Worm (Caenorhabditis elegans) whole organism, midembryonic: ENCODE results near the gene haf-2.

Experiments
- T22C8.4 ChIP-seq: fragments of 200-800 bp; sonication (Bioruptor generic); IDR thresholded peaks from 2 replicates; pipeline ENCODE4 v1.3.6; 2022; ENCODE audit warnings: missing genetic modification characterization, missing compliant biosample characterization
- cog-1 ChIP-seq: sonication (generic microtip); optimal IDR thresholded peaks from 2 replicates; lab custom pipeline; 2016; ENCODE audit warnings: missing genetic modification characterization, missing compliant biosample characterization
- flt-1 ChIP-seq: fragments of 200-800 bp; sonication (Bioruptor generic); IDR thresholded peaks from 2 replicates; pipeline ENCODE4 v1.3.6; 2022; ENCODE audit warnings: missing genetic modification characterization, missing compliant biosample characterization
- klf-2 ChIP-seq: fragments of 200-800 bp; sonication (Bioruptor generic); conservative IDR thresholded peaks from 2 replicates; pipeline ENCODE4 v1.3.6; 2022; ENCODE audit warnings: missing genetic modification reagents, missing genetic modification characterization, missing compliant biosample characterization
- ref-1 ChIP-seq: fragments of 200-800 bp; sonication (Bioruptor generic); conservative IDR thresholded peaks from 2 replicates; pipeline ENCODE4 v1.3.6; 2022; ENCODE audit warnings: missing genetic modification reagents, missing genetic modification characterization, missing compliant biosample characterization
- tab-1 ChIP-seq: fragments of 200-800 bp; sonication (Bioruptor generic); IDR thresholded peaks from 2 replicates; pipeline ENCODE4 v1.3.6; 2022; ENCODE audit warnings: missing genetic modification characterization, missing compliant biosample characterization
- ztf-23 ChIP-seq: fragments of 200-800 bp; sonication (Bioruptor generic); IDR thresholded peaks from 2 replicates; pipeline ENCODE4 v1.3.6; 2022; ENCODE audit warnings: missing genetic modification reagents, missing genetic modification characterization, missing compliant biosample characterization

DNA sequence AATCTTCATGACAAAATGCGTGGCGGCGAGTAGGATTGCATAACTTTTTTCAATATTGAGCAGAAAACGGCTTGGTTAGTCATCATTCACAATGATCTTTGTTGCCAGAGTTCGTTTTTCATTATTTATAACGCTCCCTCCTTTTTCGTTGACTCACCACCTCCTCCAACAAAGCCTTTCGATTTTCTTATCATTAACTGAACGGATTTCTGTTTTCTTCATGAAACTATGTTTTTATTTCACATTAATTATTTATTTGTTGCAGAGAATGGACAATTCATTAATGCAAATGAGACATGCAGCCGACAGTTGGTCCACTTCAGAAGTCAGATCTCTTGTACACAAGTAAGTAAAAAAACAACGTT, 38.4 kb upstream of the haf-2 start, which contains the start of gene bath-44:
- TF ChIP-seq ztf-23 (no peak), klf-2 (GFP tag; lab: Robert Waterston, UW) (no peak), flt-1 (GFP tag; lab: Robert Waterston, UW) (no peak), cog-1 (tag; lab: Kevin White, UChicago) (no peak), ref-1 (no peak), T22C8.4 (GFP tag; lab: Robert Waterston, UW) (no peak), tab-1 (GFP tag; lab: Robert Waterston, UW) (no peak)
